Worm (Caenorhabditis elegans) whole organism, mixed stage, embryonic: Measurements from ENCODE around the gene srj-44.

Source experiments
- elt-3 ChIP-seq: fragments of 150-350 bp; optimal IDR thresholded peaks from 2 replicates; lab custom pipeline; 2014; ENCODE audit warnings: missing biosample characterization, missing genetic modification characterization
- nhr-28 ChIP-seq: fragments of 150-350 bp; optimal IDR thresholded peaks from 2 replicates; lab custom pipeline; 2014; ENCODE audit warnings: missing biosample characterization, missing genetic modification characterization
- nhr-76 ChIP-seq: sonication (generic microtip); optimal IDR thresholded peaks from 2 replicates; lab custom pipeline; 2017; ENCODE audit warnings: missing biosample characterization, missing genetic modification characterization
- zip-8 ChIP-seq: fragments of 150-350 bp; optimal IDR thresholded peaks from 2 replicates; lab custom pipeline; 2014; ENCODE audit warnings: missing biosample characterization, missing genetic modification characterization
- ztf-11 ChIP-seq: fragments of 150-350 bp; optimal IDR thresholded peaks from 2 replicates; lab custom pipeline; 2014; ENCODE audit warnings: missing biosample characterization, missing genetic modification characterization

DNA sequence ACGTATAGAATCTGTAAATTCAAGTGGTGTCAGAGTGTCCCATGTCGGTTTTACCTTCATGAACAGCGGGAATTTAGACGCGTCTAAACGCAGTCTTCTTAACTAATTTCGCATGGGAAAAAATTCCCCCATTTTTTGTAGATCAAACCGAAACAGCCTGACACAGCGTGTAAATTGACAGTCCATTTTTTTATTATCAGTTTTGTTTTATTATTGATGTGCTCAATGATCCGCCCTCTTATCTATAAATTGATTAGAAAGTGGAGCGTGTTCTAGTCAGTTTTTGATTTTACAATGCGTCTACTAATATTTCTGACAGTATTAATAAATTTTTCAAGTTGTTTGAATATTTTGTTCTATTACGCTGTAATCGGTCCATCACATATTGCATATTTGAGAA, 3.4 kb upstream of the srj-44 start, which contains the start of gene ugt-53:
- TF ChIP-seq ztf-11, result no peak
- TF ChIP-seq nhr-76, result no peak
- TF ChIP-seq elt-3 (tag; lab: Kevin White, UChicago), result no peak
- no peak for TF ChIP-seq zip-8
- no peak for TF ChIP-seq nhr-28 (tag; lab: Kevin White, UChicago)
